Fruit fly (Drosophila melanogaster): ENCODE measurements around the gene Ptth.

DNA sequence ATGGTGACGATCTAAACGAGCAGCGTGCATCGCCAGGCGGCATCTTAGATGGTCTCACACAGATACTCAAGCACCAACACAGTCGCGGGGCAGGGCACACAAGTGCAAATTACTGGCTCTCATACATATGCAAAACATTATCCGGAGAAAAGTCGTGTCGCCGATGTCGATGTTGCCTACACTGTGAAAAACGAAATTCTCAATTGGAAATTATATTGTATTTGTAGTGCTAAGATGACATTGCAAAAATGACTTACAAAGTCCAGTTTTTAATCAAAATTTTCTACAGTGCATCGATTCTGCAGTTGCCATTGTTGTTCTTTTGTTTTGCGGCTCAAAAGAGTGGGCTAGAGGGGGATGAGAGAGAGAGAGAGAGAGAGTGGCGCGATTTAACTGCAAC lies 43.0 kb upstream of the Ptth start:
- TF ChIP-seq dmrt93B (GFP tag; optimal IDR thresholded peaks at IDR 0.05) (no peak), Myc (optimal IDR thresholded peaks at IDR 0.05) (no peak), h (GFP tag; optimal IDR thresholded peaks at IDR 0.05) (no peak), rgr (GFP tag; optimal IDR thresholded peaks at IDR 0.05) (no peak), psq (GFP tag; optimal IDR thresholded peaks at IDR 0.05) (no peak)
